In the genomic region with DNA sequence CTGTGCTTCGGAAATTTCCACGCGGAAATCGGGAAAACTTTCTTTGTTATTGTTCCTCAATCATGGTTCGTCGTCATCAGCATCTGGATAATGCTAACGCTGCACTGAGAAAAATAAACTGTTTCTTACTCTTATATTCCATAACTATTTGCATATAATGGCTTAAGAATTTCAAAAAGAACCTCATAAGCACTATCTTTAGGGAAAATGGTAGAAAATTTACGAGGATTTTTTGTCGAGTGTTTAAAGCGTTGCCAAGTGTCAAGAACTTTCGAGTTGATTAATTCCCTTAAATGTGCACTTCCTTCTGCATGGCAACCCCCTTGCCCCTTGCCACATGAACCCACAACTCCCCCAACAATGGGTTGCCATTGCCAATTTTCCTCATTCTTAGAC, we compare ENCODE assay signal across 1 fruit fly cellular context.
A peak's percentile ranks its signal among the peaks of the same experiment; 100 is the strongest.
TF ChIP-seq lines count a peak whose summit lies in the region.

No protein-coding gene starts in this region.

TF ChIP-seq in whole organism, embryonic, 481 proteins besides CTCF, POLR2A, EP300 and RAD21 (continued from another document and continues in another):
- TF ChIP-seq hbn (GFP tag; IDR thresholded peaks at IDR 0.05; lab: Robert Waterston, UW; ENCODE audit: partially characterized antibody) (no peak), CG18262 (tag; optimal IDR thresholded peaks at IDR 0.05; lab: Kevin White, UChicago) (peak; percentile 69), pzg (GFP tag; optimal IDR thresholded peaks at IDR 0.05; lab: Kevin White, UChicago) (no peak), Adf1 (GFP tag; IDR thresholded peaks at IDR 0.05; lab: Robert Waterston, UW) (no peak), z (GFP tag; IDR thresholded peaks at IDR 0.05; lab: Robert Waterston, UW) (no peak), CG13424 (tag; optimal IDR thresholded peaks at IDR 0.05; lab: Kevin White, UChicago) (peak; percentile 48), slp2 (GFP tag; optimal IDR thresholded peaks at IDR 0.05; lab: Kevin White, UChicago) (peak; percentile 44), sna (GFP tag; IDR thresholded peaks at IDR 0.05; lab: Robert Waterston, UW; ENCODE audit: partially characterized antibody) (no peak), CG11247 (GFP tag; IDR thresholded peaks at IDR 0.05; lab: Robert Waterston, UW) (no peak; the same call in 1 of the 2 replicates), grn (GFP tag; optimal IDR thresholded peaks at IDR 0.05; lab: Kevin White, UChicago) (no peak), D (optimal IDR thresholded peaks at IDR 0.05; lab: Kevin White, UChicago) (no peak), D (GFP tag; optimal IDR thresholded peaks at IDR 0.05; lab: Kevin White, UChicago) (peak; percentile 64), ara (GFP tag; IDR thresholded peaks at IDR 0.05; lab: Robert Waterston, UW) (peak; percentile 56; the same call in 1 of the 2 replicates), ash1 (GFP tag; optimal IDR thresholded peaks at IDR 0.05; lab: Kevin White, UChicago) (no peak), gcm2 (GFP tag; optimal IDR thresholded peaks at IDR 0.05; lab: Kevin White, UChicago) (no peak), cg (GFP tag; optimal IDR thresholded peaks at IDR 0.05; lab: Kevin White, UChicago) (no peak), HLH54F (GFP tag; optimal IDR thresholded peaks at IDR 0.05; lab: Kevin White, UChicago) (peak; percentile 15), Nf-YC (tag; optimal IDR thresholded peaks at IDR 0.05; lab: Kevin White, UChicago) (no peak), CG3407 (GFP tag; optimal IDR thresholded peaks at IDR 0.05; lab: Kevin White, UChicago) (no peak), CG15011 (GFP tag; optimal IDR thresholded peaks at IDR 0.05; lab: Kevin White, UChicago) (peak; percentile 30), CG30020 (tag; optimal IDR thresholded peaks at IDR 0.05; lab: Kevin White, UChicago) (no peak), CG9932 (GFP tag; IDR thresholded peaks at IDR 0.05; lab: Robert Waterston, UW) (peak; percentile 44), CG11398 (GFP tag; optimal IDR thresholded peaks at IDR 0.05; lab: Kevin White, UChicago) (peak; percentile 26), lov (optimal IDR thresholded peaks at IDR 0.05; lab: Kevin White, UChicago) (no peak), lov (GFP tag; IDR thresholded peaks at IDR 0.05; lab: Robert Waterston, UW) (0 out of 3 replicates have a peak, but pooled peaks have one; percentile 59), mirr (GFP tag; optimal IDR thresholded peaks at IDR 0.05; lab: Kevin White, UChicago) (no peak), Hey (tag; optimal IDR thresholded peaks at IDR 0.05; lab: Kevin White, UChicago) (no peak), CG4707 (GFP tag; optimal IDR thresholded peaks at IDR 0.05; lab: Kevin White, UChicago) (no peak), gt (GFP tag; IDR thresholded peaks at IDR 0.05; lab: Robert Waterston, UW) (no peak), kah (GFP tag; optimal IDR thresholded peaks at IDR 0.05; lab: Kevin White, UChicago) (no peak), insv (GFP tag; optimal IDR thresholded peaks at IDR 0.05; lab: Kevin White, UChicago) (no peak), CG1832 (GFP tag; optimal IDR thresholded peaks at IDR 0.05; lab: Kevin White, UChicago) (no peak), fru (optimal IDR thresholded peaks at IDR 0.05; lab: Kevin White, UChicago) (no peak), CG3838 (GFP tag; optimal IDR thresholded peaks at IDR 0.05; lab: Kevin White, UChicago) (no peak), kni (GFP tag; optimal IDR thresholded peaks at IDR 0.05; lab: Kevin White, UChicago) (no peak), CG14050 (GFP tag; IDR thresholded peaks at IDR 0.05; lab: Robert Waterston, UW) (no peak), CoRest (tag; optimal IDR thresholded peaks at IDR 0.05; lab: Kevin White, UChicago) (peak; percentile 57), ind (GFP tag; optimal IDR thresholded peaks at IDR 0.05; lab: Kevin White, UChicago) (peak; percentile 52), Optix (GFP tag; IDR thresholded peaks at IDR 0.05; lab: Robert Waterston, UW) (no peak), CG12391 (tag; optimal IDR thresholded peaks at IDR 0.05; lab: Kevin White, UChicago) (peak; percentile 44), dysf (GFP tag; IDR thresholded peaks at IDR 0.05; lab: Robert Waterston, UW) (peak; percentile 39; the same call in 2 of the 3 replicates), E2f2 (GFP tag; IDR thresholded peaks at IDR 0.05; lab: Robert Waterston, UW) (no peak; the same call in 1 of the 2 replicates), HLH4C (GFP tag; IDR thresholded peaks at IDR 0.05; lab: Robert Waterston, UW; ENCODE audit: partially characterized antibody) (no peak), CG7556 (GFP tag; optimal IDR thresholded peaks at IDR 0.05; lab: Kevin White, UChicago) (peak; percentile 61), ro (GFP tag; IDR thresholded peaks at IDR 0.05; lab: Robert Waterston, UW) (no peak), CG9876 (GFP tag; optimal IDR thresholded peaks at IDR 0.05; lab: Kevin White, UChicago) (peak; percentile 4), CG18599 (GFP tag; optimal IDR thresholded peaks at IDR 0.05; lab: Kevin White, UChicago) (peak; percentile 29), Bteb2 (GFP tag; optimal IDR thresholded peaks at IDR 0.05; lab: Kevin White, UChicago) (no peak), tio (GFP tag; optimal IDR thresholded peaks at IDR 0.05; lab: Kevin White, UChicago) (peak; percentile 57), Mes4 (GFP tag; optimal IDR thresholded peaks at IDR 0.05; lab: Kevin White, UChicago) (peak; percentile 44), gcm (GFP tag; optimal IDR thresholded peaks at IDR 0.05; lab: Kevin White, UChicago) (peak; percentile 11), amos (GFP tag; IDR thresholded peaks at IDR 0.05; lab: Robert Waterston, UW; ENCODE audit: partially characterized antibody) (no peak), Fer2 (tag; optimal IDR thresholded peaks at IDR 0.05; lab: Kevin White, UChicago) (no peak), sisA (GFP tag; IDR thresholded peaks at IDR 0.05; lab: Robert Waterston, UW) (peak; percentile 53), dmrt11E (tag; optimal IDR thresholded peaks at IDR 0.05; lab: Kevin White, UChicago) (peak; percentile 30), CG2712 (tag; optimal IDR thresholded peaks at IDR 0.05; lab: Kevin White, UChicago) (peak; percentile 71), rib (GFP tag; IDR thresholded peaks at IDR 0.05; lab: Robert Waterston, UW) (no peak), CG6765 (GFP tag; optimal IDR thresholded peaks at IDR 0.05; lab: Kevin White, UChicago) (no peak), CG7963 (GFP tag; IDR thresholded peaks at IDR 0.05; lab: Robert Waterston, UW; ENCODE audit: partially characterized antibody) (no peak), MTF-1 (GFP tag; optimal IDR thresholded peaks at IDR 0.05; lab: Kevin White, UChicago; ENCODE audit: borderline replicate concordance) (no peak), PHDP (tag; optimal IDR thresholded peaks at IDR 0.05; lab: Kevin White, UChicago) (peak; percentile 71), zfh2 (GFP tag; optimal IDR thresholded peaks at IDR 0.05; lab: Kevin White, UChicago) (peak; percentile 27), CG6175 (GFP tag; IDR thresholded peaks at IDR 0.05; lab: Robert Waterston, UW) (no peak), Lpt (GFP tag; optimal IDR thresholded peaks at IDR 0.05; lab: Kevin White, UChicago) (no peak), ci (GFP tag; IDR thresholded peaks at IDR 0.05; lab: Robert Waterston, UW) (peak; percentile 27; the same call in 1 of the 3 replicates), prd (optimal IDR thresholded peaks at IDR 0.05; lab: Kevin White, UChicago) (no peak), prd (GFP tag; IDR thresholded peaks at IDR 0.05; lab: Robert Waterston, UW) (peak; percentile 50; the same call in 2 of the 3 replicates), trem (tag; optimal IDR thresholded peaks at IDR 0.05; lab: Kevin White, UChicago) (peak; percentile 61), klu (GFP tag; IDR thresholded peaks at IDR 0.05; lab: Robert Waterston, UW) (no peak), knrl (GFP tag; IDR thresholded peaks at IDR 0.05; lab: Robert Waterston, UW; ENCODE audit: partially characterized antibody) (no peak), gem (tag; optimal IDR thresholded peaks at IDR 0.05; lab: Kevin White, UChicago) (peak; percentile 81), otp (GFP tag; IDR thresholded peaks at IDR 0.05; lab: Robert Waterston, UW) (peak; percentile 20; the same call in 1 of the 3 replicates), CG2129 (GFP tag; IDR thresholded peaks at IDR 0.05; lab: Robert Waterston, UW; ENCODE audit: partially characterized antibody) (no peak), Hr3 (GFP tag; optimal IDR thresholded peaks at IDR 0.05; lab: Kevin White, UChicago) (peak; percentile 13), HmgZ (tag; optimal IDR thresholded peaks at IDR 0.05; lab: Kevin White, UChicago) (no peak), CG1529 (GFP tag; optimal IDR thresholded peaks at IDR 0.05; lab: Kevin White, UChicago) (peak; percentile 44), Oli (tag; optimal IDR thresholded peaks at IDR 0.05; lab: Kevin White, UChicago) (peak; percentile 75), CG11093 (GFP tag; IDR thresholded peaks at IDR 0.05; lab: Robert Waterston, UW) (no peak), btn (GFP tag; optimal IDR thresholded peaks at IDR 0.05; lab: Kevin White, UChicago) (peak; percentile 31), CG42726 (GFP tag; IDR thresholded peaks at IDR 0.05; lab: Robert Waterston, UW; ENCODE audit: partially characterized antibody) (no peak), ATbp (GFP tag; optimal IDR thresholded peaks at IDR 0.05; lab: Kevin White, UChicago) (peak; percentile 59), zen2 (GFP tag; IDR thresholded peaks at IDR 0.05; lab: Robert Waterston, UW; ENCODE audit: partially characterized antibody) (no peak), zfh1 (GFP tag; IDR thresholded peaks at IDR 0.05; lab: Robert Waterston, UW) (peak; percentile 56; the same call in 2 of the 3 replicates), CG10209 (GFP tag; optimal IDR thresholded peaks at IDR 0.05; lab: Kevin White, UChicago) (peak; percentile 21), CG7372 (GFP tag; IDR thresholded peaks at IDR 0.05; lab: Robert Waterston, UW) (no peak), cad (GFP tag; optimal IDR thresholded peaks at IDR 0.05; lab: Kevin White, UChicago) (no peak), CG10147 (GFP tag; optimal IDR thresholded peaks at IDR 0.05; lab: Kevin White, UChicago) (peak; percentile 4), sd (tag; optimal IDR thresholded peaks at IDR 0.05; lab: Kevin White, UChicago) (no peak), eve (GFP tag; optimal IDR thresholded peaks at IDR 0.05; lab: Kevin White, UChicago) (peak in 1 of 2 experiments; percentile 88), Bgb (GFP tag; IDR thresholded peaks at IDR 0.05; lab: Robert Waterston, UW; ENCODE audit: partially characterized antibody) (no peak), schlank (tag; optimal IDR thresholded peaks at IDR 0.05; lab: Kevin White, UChicago) (no peak), Hmr (GFP tag; optimal IDR thresholded peaks at IDR 0.05; lab: Kevin White, UChicago) (no peak), ewg (GFP tag; optimal IDR thresholded peaks at IDR 0.05; lab: Kevin White, UChicago) (no peak), CG4424 (GFP tag; optimal IDR thresholded peaks at IDR 0.05; lab: Kevin White, UChicago) (peak; percentile 54), CG8388 (GFP tag; optimal IDR thresholded peaks at IDR 0.05; lab: Kevin White, UChicago) (peak; percentile 74), salm (tag; optimal IDR thresholded peaks at IDR 0.05; lab: Kevin White, UChicago) (peak; percentile 41), chm (GFP tag; IDR thresholded peaks at IDR 0.05; lab: Robert Waterston, UW) (no peak; the same call in 1 of the 2 replicates), CG7928 (GFP tag; optimal IDR thresholded peaks at IDR 0.05; lab: Kevin White, UChicago) (no peak), CG8944 (GFP tag; optimal IDR thresholded peaks at IDR 0.05; lab: Kevin White, UChicago) (no peak), CG7987 (GFP tag; optimal IDR thresholded peaks at IDR 0.05; lab: Kevin White, UChicago) (no peak), bcd (GFP tag; optimal IDR thresholded peaks at IDR 0.05; lab: Kevin White, UChicago) (peak; percentile 52), Vsx1 (GFP tag; optimal IDR thresholded peaks at IDR 0.05; lab: Kevin White, UChicago) (no peak), CG13775 (GFP tag; optimal IDR thresholded peaks at IDR 0.05; lab: Kevin White, UChicago) (peak; percentile 29), Sox102F (GFP tag; optimal IDR thresholded peaks at IDR 0.05; lab: Kevin White, UChicago) (peak; percentile 78), tll (GFP tag; optimal IDR thresholded peaks at IDR 0.05; lab: Kevin White, UChicago) (no peak), ftz-f1 (GFP tag; optimal IDR thresholded peaks at IDR 0.05; lab: Kevin White, UChicago) (no peak), Xrp1 (GFP tag; IDR thresholded peaks at IDR 0.05; lab: Robert Waterston, UW) (peak; percentile 75), CG31224 (GFP tag; IDR thresholded peaks at IDR 0.05; lab: Robert Waterston, UW) (no peak), CG8924 (tag; optimal IDR thresholded peaks at IDR 0.05; lab: Kevin White, UChicago) (peak; percentile 14), CG5180 (GFP tag; optimal IDR thresholded peaks at IDR 0.05; lab: Kevin White, UChicago) (no peak), CG11085 (GFP tag; IDR thresholded peaks at IDR 0.05; lab: Robert Waterston, UW) (no peak), lmd (GFP tag; IDR thresholded peaks at IDR 0.05; lab: Robert Waterston, UW) (no peak; the same call in 1 of the 2 replicates), CG17359 (tag; optimal IDR thresholded peaks at IDR 0.05; lab: Kevin White, UChicago) (peak; percentile 68), CG15601 (tag; optimal IDR thresholded peaks at IDR 0.05; lab: Kevin White, UChicago) (peak; percentile 47), her (GFP tag; optimal IDR thresholded peaks at IDR 0.05; lab: Kevin White, UChicago) (peak; percentile 12), CG15073 (GFP tag; optimal IDR thresholded peaks at IDR 0.05; lab: Kevin White, UChicago) (peak; percentile 6), ase (GFP tag; IDR thresholded peaks at IDR 0.05; lab: Robert Waterston, UW) (0 out of 3 replicates have a peak, but pooled peaks have one; percentile 50), CG1602 (GFP tag; optimal IDR thresholded peaks at IDR 0.05; lab: Kevin White, UChicago) (peak; percentile 43), CG32772 (GFP tag; IDR thresholded peaks at IDR 0.05; lab: Robert Waterston, UW) (peak; percentile 19; the same call in 1 of the 2 replicates), CG2199 (GFP tag; IDR thresholded peaks at IDR 0.05; lab: Robert Waterston, UW) (no peak), nerfin-2 (GFP tag; IDR thresholded peaks at IDR 0.05; lab: Robert Waterston, UW; ENCODE audit: partially characterized antibody) (no peak), CG12299 (tag; optimal IDR thresholded peaks at IDR 0.05; lab: Kevin White, UChicago) (no peak), CG16813 (GFP tag; IDR thresholded peaks at IDR 0.05; lab: Robert Waterston, UW; ENCODE audit: partially characterized antibody) (no peak), Dp (GFP tag; optimal IDR thresholded peaks at IDR 0.05; lab: Kevin White, UChicago) (no peak), org-1 (GFP tag; optimal IDR thresholded peaks at IDR 0.05; lab: Kevin White, UChicago) (peak; percentile 9), Side (GFP tag; optimal IDR thresholded peaks at IDR 0.05; lab: Kevin White, UChicago) (no peak), CG7745 (tag; optimal IDR thresholded peaks at IDR 0.05; lab: Kevin White, UChicago) (no peak)
